Worm (Caenorhabditis elegans) whole organism, L3 larva: Measurements from ENCODE around the gene mab-10.

Experiments
- R02D3.7 ChIP-seq: fragments of 150-350 bp; optimal IDR thresholded peaks from 2 replicates; lab custom pipeline; 2014; ENCODE audit warnings: missing biosample characterization, missing genetic modification characterization
- ZK546.5 ChIP-seq: sonication (generic microtip); optimal IDR thresholded peaks from 2 replicates; lab custom pipeline; 2017; ENCODE audit warnings: missing biosample characterization, missing genetic modification characterization
- aly-2 ChIP-seq: fragments of 150-350 bp; optimal IDR thresholded peaks from 2 replicates; lab custom pipeline; 2014; ENCODE audit warnings: missing biosample characterization, missing genetic modification characterization
- ama-1 ChIP-seq: fragments of 150-350 bp; optimal IDR thresholded peaks from 2 replicates; lab custom pipeline; 2018
- ceh-16 ChIP-seq: sonication (generic microtip); optimal IDR thresholded peaks from 2 replicates; lab custom pipeline; 2017; ENCODE audit warnings: missing biosample characterization, missing genetic modification characterization
- ceh-28 ChIP-seq: fragments of 150-350 bp; optimal IDR thresholded peaks from 2 replicates; lab custom pipeline; 2014; ENCODE audit warnings: missing biosample characterization, missing genetic modification reagents, missing genetic modification characterization
- ceh-82 ChIP-seq: fragments of 150-350 bp; optimal IDR thresholded peaks from 2 replicates; lab custom pipeline; 2014; ENCODE audit warnings: missing biosample characterization, missing genetic modification characterization
- ceh-9 ChIP-seq: sonication (generic microtip); optimal IDR thresholded peaks from 2 replicates; lab custom pipeline; 2018; ENCODE audit warnings: missing biosample characterization, missing genetic modification characterization
- daf-12 ChIP-seq: fragments of 150-350 bp; optimal IDR thresholded peaks from 2 replicates; lab custom pipeline; 2014; ENCODE audit warnings: missing biosample characterization, missing genetic modification reagents, missing genetic modification characterization
- egl-27 ChIP-seq: sonication (generic microtip); optimal IDR thresholded peaks from 4 replicates; lab custom pipeline; 2017; ENCODE audit warnings: missing biosample characterization, missing genetic modification reagents, missing genetic modification characterization
- egl-5 ChIP-seq: fragments of 150-350 bp; optimal IDR thresholded peaks from 2 replicates; lab custom pipeline; 2017; ENCODE audit warnings: missing biosample characterization, missing genetic modification reagents, missing genetic modification characterization, inconsistent platforms
- elt-1 ChIP-seq: fragments of 150-350 bp; optimal IDR thresholded peaks from 2 replicates; lab custom pipeline; 2014; ENCODE audit warnings: missing biosample characterization, missing genetic modification characterization
- elt-2 ChIP-seq: sonication (generic microtip); optimal IDR thresholded peaks from 2 replicates; lab custom pipeline; 2016; ENCODE audit warnings: missing genetic modification reagents, mild to moderate bottlenecking, missing genetic modification characterization, missing compliant biosample characterization
- elt-3 ChIP-seq, 3 experiments: fragments of 150-350 bp in 1 of 3; sonication (generic microtip) in 2 of 3; optimal IDR thresholded peaks; 2 replicates in 2 of 3; 4 replicates in 1 of 3; lab custom pipeline; 2014 to 2017; ENCODE audit warnings: missing biosample characterization in 3 of 3, missing genetic modification characterization in 3 of 3
- eor-1 ChIP-seq, 2 experiments: fragments of 150-350 bp; optimal IDR thresholded peaks; 2 replicates each; lab custom pipeline; 2014 to 2018; ENCODE audit warnings: missing biosample characterization in 2 of 2, missing genetic modification characterization in 2 of 2
- fkh-10 ChIP-seq: sonication (generic microtip); optimal IDR thresholded peaks from 2 replicates; lab custom pipeline; 2017; ENCODE audit warnings: missing biosample characterization, missing genetic modification reagents, missing genetic modification characterization
- fkh-2 ChIP-seq: fragments of 150-350 bp; optimal IDR thresholded peaks from 2 replicates; lab custom pipeline; 2014; ENCODE audit warnings: missing biosample characterization, missing genetic modification reagents, missing genetic modification characterization
- fos-1 ChIP-seq: fragments of 150-350 bp; optimal IDR thresholded peaks from 2 replicates; lab custom pipeline; 2014; ENCODE audit warnings: missing biosample characterization, missing genetic modification characterization
- hmg-11 ChIP-seq: sonication (generic microtip); optimal IDR thresholded peaks from 2 replicates; lab custom pipeline; 2016; ENCODE audit warnings: missing genetic modification characterization, missing compliant biosample characterization
- jun-1 ChIP-seq: fragments of 150-350 bp; optimal IDR thresholded peaks from 2 replicates; lab custom pipeline; 2014; ENCODE audit warnings: missing biosample characterization, missing genetic modification reagents, missing genetic modification characterization
- lin-15B ChIP-seq: fragments of 150-350 bp; optimal IDR thresholded peaks from 2 replicates; lab custom pipeline; 2014; ENCODE audit warnings: missing biosample characterization, missing genetic modification characterization
- lin-39 ChIP-seq: fragments of 150-350 bp; optimal IDR thresholded peaks from 2 replicates; lab custom pipeline; 2018; ENCODE audit warnings: missing biosample characterization, missing genetic modification reagents, missing genetic modification characterization
- lsy-12 ChIP-seq: sonication (generic microtip); optimal IDR thresholded peaks from 2 replicates; lab custom pipeline; 2016; ENCODE audit warnings: mild to moderate bottlenecking, missing genetic modification characterization, missing compliant biosample characterization
- mdl-1 ChIP-seq: fragments of 150-350 bp; optimal IDR thresholded peaks from 2 replicates; lab custom pipeline; 2014; ENCODE audit warnings: missing biosample characterization, missing genetic modification characterization
- mml-1 ChIP-seq: fragments of 150-350 bp; sonication (generic microtip); optimal IDR thresholded peaks from 3 replicates; lab custom pipeline; 2014; ENCODE audit warnings: missing biosample characterization, missing genetic modification characterization
- nfya-1 ChIP-seq: sonication (generic microtip); optimal IDR thresholded peaks from 2 replicates; lab custom pipeline; 2017; ENCODE audit warnings: missing genetic modification characterization, mild to moderate bottlenecking, missing compliant biosample characterization, antibody characterized with exemption, moderate library complexity; ENCODE audit not compliant: insufficient read depth
- nhr-11 ChIP-seq: fragments of 150-350 bp; optimal IDR thresholded peaks from 2 replicates; lab custom pipeline; 2014; ENCODE audit warnings: missing biosample characterization, missing genetic modification characterization
- nhr-12 ChIP-seq: fragments of 150-350 bp; optimal IDR thresholded peaks from 2 replicates; lab custom pipeline; 2014; ENCODE audit warnings: missing biosample characterization, missing genetic modification characterization
- nhr-23 ChIP-seq: fragments of 150-350 bp; optimal IDR thresholded peaks from 2 replicates; lab custom pipeline; 2014; ENCODE audit warnings: missing biosample characterization, missing genetic modification reagents, missing genetic modification characterization
- nhr-237 ChIP-seq: fragments of 150-350 bp; optimal IDR thresholded peaks from 2 replicates; lab custom pipeline; 2014; ENCODE audit warnings: missing biosample characterization, missing genetic modification characterization
- nhr-25 ChIP-seq: sonication (generic microtip); optimal IDR thresholded peaks from 2 replicates; lab custom pipeline; 2017; ENCODE audit warnings: missing biosample characterization, missing genetic modification characterization
- nhr-28 ChIP-seq: fragments of 150-350 bp; optimal IDR thresholded peaks from 2 replicates; lab custom pipeline; 2014; ENCODE audit warnings: missing biosample characterization, missing genetic modification characterization
- nhr-43 ChIP-seq: sonication (generic microtip); optimal IDR thresholded peaks from 2 replicates; lab custom pipeline; 2016; ENCODE audit warnings: mild to moderate bottlenecking, missing genetic modification characterization, missing compliant biosample characterization; ENCODE audit not compliant: poor library complexity, severe bottlenecking
- nhr-76 ChIP-seq: fragments of 150-350 bp; sonication (generic microtip); optimal IDR thresholded peaks from 5 replicates; lab custom pipeline; 2014; ENCODE audit warnings: missing biosample characterization, missing genetic modification characterization
- nhr-77 ChIP-seq: fragments of 150-350 bp; optimal IDR thresholded peaks from 2 replicates; lab custom pipeline; 2014; ENCODE audit warnings: missing biosample characterization, missing genetic modification characterization
- pha-4 ChIP-seq: fragments of 150-350 bp; optimal IDR thresholded peaks from 2 replicates; lab custom pipeline; 2014; ENCODE audit warnings: missing biosample characterization, missing genetic modification reagents, missing genetic modification characterization
- pqm-1 ChIP-seq: fragments of 150-350 bp; optimal IDR thresholded peaks from 2 replicates; lab custom pipeline; 2017; ENCODE audit warnings: missing biosample characterization, missing genetic modification characterization, inconsistent platforms
- sea-2 ChIP-seq: fragments of 150-350 bp; sonication (generic microtip); optimal IDR thresholded peaks from 4 replicates; lab custom pipeline; 2014; ENCODE audit warnings: missing biosample characterization, missing genetic modification reagents, missing genetic modification characterization
- skn-1 ChIP-seq: fragments of 150-350 bp; optimal IDR thresholded peaks from 2 replicates; lab custom pipeline; 2014; ENCODE audit warnings: missing biosample characterization, missing genetic modification characterization
- snpc-4 ChIP-seq: fragments of 150-350 bp; optimal IDR thresholded peaks from 2 replicates; lab custom pipeline; 2014; ENCODE audit warnings: missing biosample characterization, missing genetic modification characterization
- unc-39 ChIP-seq: sonication (generic microtip); optimal IDR thresholded peaks from 4 replicates; lab custom pipeline; 2017; ENCODE audit warnings: missing biosample characterization, missing genetic modification characterization
- unc-62 ChIP-seq: fragments of 150-350 bp; sonication (generic microtip); optimal IDR thresholded peaks from 4 replicates; lab custom pipeline; 2014; ENCODE audit warnings: missing biosample characterization, missing genetic modification reagents, missing genetic modification characterization
- zag-1 ChIP-seq: fragments of 150-350 bp; optimal IDR thresholded peaks from 2 replicates; lab custom pipeline; 2014; ENCODE audit warnings: missing biosample characterization, missing genetic modification characterization
- ztf-11 ChIP-seq: fragments of 150-350 bp; optimal IDR thresholded peaks from 2 replicates; lab custom pipeline; 2014; ENCODE audit warnings: missing biosample characterization, missing genetic modification characterization
- ztf-4 ChIP-seq: fragments of 150-350 bp; optimal IDR thresholded peaks from 2 replicates; lab custom pipeline; 2014; ENCODE audit warnings: missing biosample characterization, missing genetic modification characterization

The mab-10 gene

ce11 chrII:10553377-10554045 is 25.6 kb downstream of the mab-10 start:
- peak; percentile 90 for TF ChIP-seq ama-1
- no peak for TF ChIP-seq nhr-77 (tag; lab: Kevin White, UChicago)
- no peak for TF ChIP-seq nhr-28 (tag; lab: Kevin White, UChicago)
- TF ChIP-seq lsy-12 (tag; lab: Kevin White, UChicago): peak; percentile 54
- no peak for TF ChIP-seq nhr-43 (tag; lab: Kevin White, UChicago)
- TF ChIP-seq nfya-1 (tag; lab: Kevin White, UChicago): peak; percentile 13

DNA sequence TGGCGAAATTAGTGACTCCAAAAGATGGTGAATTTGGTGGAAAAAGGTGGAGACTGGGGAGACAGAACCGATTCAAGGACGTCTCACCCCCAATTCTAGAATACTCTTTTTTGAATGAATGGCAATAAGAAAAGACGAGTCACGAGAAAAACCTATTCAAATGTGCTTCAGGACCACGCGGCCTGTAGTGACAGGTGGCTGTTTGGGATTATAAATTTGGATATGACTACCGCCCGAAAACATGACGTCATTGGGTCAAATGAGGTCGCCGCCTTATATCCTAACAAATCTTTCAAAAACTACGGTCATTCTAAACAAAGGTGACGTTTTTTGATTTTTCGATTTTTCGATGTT is 26.1 kb downstream of the mab-10 start:
- TF ChIP-seq nhr-25 (peak; percentile 18), ama-1 (peak; percentile 73), aly-2 (tag; lab: Kevin White, UChicago) (no peak)

ce11 chrII:10554972-10555371 is 27.1 kb downstream of the mab-10 start, which contains the start of gene mnk-1:
mnk-1 (minus strand) TSS chrII:10555044.
- no peak for TF ChIP-seq lsy-12 (tag; lab: Kevin White, UChicago)
- peak; percentile 22 for TF ChIP-seq egl-5 (tag; lab: Kevin White, UChicago)

- TF ChIP-seq lin-15B (tag; lab: Kevin White, UChicago) (peak; percentile 25), snpc-4 (tag; lab: Kevin White, UChicago) (peak; percentile 12), ceh-16 (no peak), egl-5 (tag; lab: Kevin White, UChicago) (no peak), fos-1 (tag; lab: Kevin White, UChicago) (peak; percentile 34), sea-2 (GFP tag; lab: Kevin White, UChicago) (no peak), lin-39 (no peak), ceh-28 (tag; lab: Kevin White, UChicago) (no peak), egl-27 (tag; lab: Kevin White, UChicago) (no peak), nhr-12 (tag; lab: Kevin White, UChicago) (no peak), elt-2 (tag; lab: Kevin White, UChicago) (peak; percentile 68), nhr-237 (no peak), ztf-4 (tag; lab: Kevin White, UChicago) (peak; percentile 78), nhr-23 (tag; lab: Kevin White, UChicago) (peak; percentile 31), nhr-11 (tag; lab: Kevin White, UChicago) (peak; percentile 47), nhr-77 (tag; lab: Kevin White, UChicago) (no peak), nhr-43 (tag; lab: Kevin White, UChicago) (peak; percentile 38), pqm-1 (tag; lab: Kevin White, UChicago) (no peak), nhr-28 (tag; lab: Kevin White, UChicago) (no peak), hmg-11 (peak; percentile 28), ceh-9 (no peak), eor-1 (tag; optimal IDR thresholded peaks at IDR 0.05; lab: Kevin White, UChicago) (no peak), lsy-12 (tag; lab: Kevin White, UChicago) (no peak), jun-1 (tag; lab: Kevin White, UChicago) (no peak), nfya-1 (tag; lab: Kevin White, UChicago) (peak; percentile 23), nhr-76 (tag; lab: Kevin White, UChicago) (no peak), elt-1 (tag; lab: Kevin White, UChicago) (no peak), mdl-1 (tag; lab: Kevin White, UChicago) (no peak), elt-3 (tag; optimal IDR thresholded peaks at IDR 0.05; lab: Kevin White, UChicago) (peak in 1 of 3 experiments; percentile 47), daf-12 (tag; lab: Kevin White, UChicago) (no peak), ceh-82 (tag; lab: Kevin White, UChicago) (no peak), nhr-25 (peak; percentile 79), unc-39 (tag; lab: Kevin White, UChicago) (no peak), fkh-2 (tag; lab: Kevin White, UChicago) (no peak), ztf-11 (tag; lab: Kevin White, UChicago) (no peak), aly-2 (tag; lab: Kevin White, UChicago) (no peak), ama-1 (peak; percentile 52), skn-1 (no peak), ZK546.5 (tag; lab: Kevin White, UChicago) (no peak), mml-1 (tag; lab: Kevin White, UChicago) (no peak), zag-1 (tag; lab: Kevin White, UChicago) (no peak), fkh-10 (GFP tag; lab: Kevin White, UChicago) (no peak), unc-62 (GFP tag; lab: Kevin White, UChicago) (peak; percentile 71), pha-4 (tag; lab: Kevin White, UChicago) (peak; percentile 55), R02D3.7 (peak; percentile 17)
Measured at ce11 chrII:10555484-10556075, 27.7 kb downstream of the mab-10 start.
